Worm (Caenorhabditis elegans) whole organism, L2 larva: ENCODE results near the gene sel-12.
A peak's percentile ranks its signal among the peaks of the same experiment; 100 is the strongest.

Experiments
- C34F6.9 ChIP-seq: fragments of 150-350 bp; optimal IDR thresholded peaks from 2 replicates; lab custom pipeline; 2014; ENCODE audit warnings: missing biosample characterization, missing genetic modification characterization
- F13H6.1 ChIP-seq: sonication (generic microtip); optimal IDR thresholded peaks from 2 replicates; lab custom pipeline; 2016; ENCODE audit warnings: missing genetic modification characterization, missing compliant biosample characterization
- R02D3.7 ChIP-seq: fragments of 150-350 bp; optimal IDR thresholded peaks from 2 replicates; lab custom pipeline; 2014; ENCODE audit warnings: missing biosample characterization, missing genetic modification characterization
- Y55F3AM.14 ChIP-seq: fragments of 200-800 bp; sonication (Bioruptor generic); optimal IDR thresholded peaks from 2 replicates; lab custom pipeline; 2018; ENCODE audit warnings: mild to moderate bottlenecking, missing genetic modification characterization, missing compliant biosample characterization
- ZK546.5 ChIP-seq: sonication (generic microtip); optimal IDR thresholded peaks from 2 replicates; lab custom pipeline; 2017; ENCODE audit warnings: missing biosample characterization, missing genetic modification characterization
- alr-1 ChIP-seq: fragments of 150-350 bp; optimal IDR thresholded peaks from 2 replicates; lab custom pipeline; 2014; ENCODE audit warnings: missing biosample characterization, missing genetic modification characterization
- aly-2 ChIP-seq: fragments of 150-350 bp; optimal IDR thresholded peaks from 2 replicates; lab custom pipeline; 2014; ENCODE audit warnings: missing biosample characterization, missing genetic modification characterization
- ama-1 ChIP-seq: fragments of 150-350 bp; optimal IDR thresholded peaks from 2 replicates; lab custom pipeline; 2018; ENCODE audit warnings: inconsistent platforms
- blmp-1 ChIP-seq: sonication (generic microtip); optimal IDR thresholded peaks from 2 replicates; lab custom pipeline; 2017; ENCODE audit warnings: missing genetic modification characterization, mild to moderate bottlenecking, missing compliant biosample characterization, antibody characterized with exemption, moderate library complexity; ENCODE audit not compliant: insufficient read depth
- ceh-16 ChIP-seq: fragments of 150-350 bp; optimal IDR thresholded peaks from 2 replicates; lab custom pipeline; 2014; ENCODE audit warnings: missing biosample characterization, missing genetic modification characterization
- ceh-82 ChIP-seq: fragments of 150-350 bp; optimal IDR thresholded peaks from 2 replicates; lab custom pipeline; 2014; ENCODE audit warnings: missing biosample characterization, missing genetic modification characterization
- crh-2 ChIP-seq: sonication (generic microtip); optimal IDR thresholded peaks from 2 replicates; lab custom pipeline; 2017; ENCODE audit warnings: missing biosample characterization, missing genetic modification characterization
- dmd-4 ChIP-seq: sonication (generic microtip); optimal IDR thresholded peaks from 2 replicates; lab custom pipeline; 2017; ENCODE audit warnings: missing biosample characterization, missing genetic modification characterization
- egl-27 ChIP-seq: sonication (generic microtip); optimal IDR thresholded peaks from 3 replicates; lab custom pipeline; 2017; ENCODE audit warnings: missing biosample characterization, missing genetic modification reagents, missing genetic modification characterization
- elt-1 ChIP-seq: fragments of 150-350 bp; optimal IDR thresholded peaks from 2 replicates; lab custom pipeline; 2014; ENCODE audit warnings: missing biosample characterization, missing genetic modification characterization
- elt-3 ChIP-seq: sonication (generic microtip); optimal IDR thresholded peaks from 2 replicates; lab custom pipeline; 2017; ENCODE audit warnings: missing biosample characterization, missing genetic modification characterization
- fos-1 ChIP-seq: fragments of 150-350 bp; optimal IDR thresholded peaks from 2 replicates; lab custom pipeline; 2014; ENCODE audit warnings: missing biosample characterization, missing genetic modification characterization
- gmeb-1 ChIP-seq: fragments of 150-350 bp; optimal IDR thresholded peaks from 2 replicates; lab custom pipeline; 2014; ENCODE audit warnings: missing biosample characterization, missing genetic modification characterization
- lin-13 ChIP-seq: fragments of 150-350 bp; optimal IDR thresholded peaks from 2 replicates; lab custom pipeline; 2014; ENCODE audit warnings: missing biosample characterization, missing genetic modification reagents, missing genetic modification characterization
- lin-39 ChIP-seq: fragments of 150-350 bp; optimal IDR thresholded peaks from 2 replicates; lab custom pipeline; 2014; ENCODE audit warnings: missing biosample characterization, missing genetic modification reagents, missing genetic modification characterization
- lsy-2 ChIP-seq, 2 experiments: fragments of 150-350 bp in 1 of 2; sonication (generic microtip) in 1 of 2; optimal IDR thresholded peaks; 2 replicates each; lab custom pipeline; 2014 to 2017; ENCODE audit warnings: missing biosample characterization in 2 of 2, missing genetic modification characterization in 2 of 2
- mab-5 ChIP-seq: fragments of 150-350 bp; optimal IDR thresholded peaks from 2 replicates; lab custom pipeline; 2014; ENCODE audit warnings: missing biosample characterization, missing genetic modification characterization
- mbf-1 ChIP-seq: sonication (generic microtip); optimal IDR thresholded peaks from 2 replicates; lab custom pipeline; 2017; ENCODE audit warnings: missing biosample characterization, missing genetic modification characterization
- mdl-1 ChIP-seq, 2 experiments: fragments of 150-350 bp in 1 of 2; sonication (generic microtip) in 1 of 2; optimal IDR thresholded peaks; 2 replicates each; lab custom pipeline; 2017; ENCODE audit warnings: missing biosample characterization in 2 of 2, missing genetic modification characterization in 2 of 2
- nhr-10 ChIP-seq: sonication (generic microtip); optimal IDR thresholded peaks from 2 replicates; lab custom pipeline; 2017; ENCODE audit warnings: missing biosample characterization, missing genetic modification characterization
- nhr-11 ChIP-seq: fragments of 150-350 bp; optimal IDR thresholded peaks from 2 replicates; lab custom pipeline; 2014; ENCODE audit warnings: missing biosample characterization, missing genetic modification characterization
- nhr-12 ChIP-seq: fragments of 150-350 bp; optimal IDR thresholded peaks from 2 replicates; lab custom pipeline; 2014; ENCODE audit warnings: missing biosample characterization, missing genetic modification characterization
- nhr-129 ChIP-seq: fragments of 150-350 bp; optimal IDR thresholded peaks from 2 replicates; lab custom pipeline; 2014; ENCODE audit warnings: missing biosample characterization, missing genetic modification characterization
- nhr-21 ChIP-seq: fragments of 150-350 bp; optimal IDR thresholded peaks from 2 replicates; lab custom pipeline; 2014; ENCODE audit warnings: missing biosample characterization, missing genetic modification characterization
- nhr-23 ChIP-seq: fragments of 150-350 bp; optimal IDR thresholded peaks from 2 replicates; lab custom pipeline; 2014; ENCODE audit warnings: missing biosample characterization, missing genetic modification reagents, missing genetic modification characterization
- nhr-237 ChIP-seq: fragments of 150-350 bp; optimal IDR thresholded peaks from 2 replicates; lab custom pipeline; 2014; ENCODE audit warnings: missing biosample characterization, missing genetic modification characterization
- nhr-25 ChIP-seq: fragments of 150-350 bp; sonication (generic microtip); optimal IDR thresholded peaks from 3 replicates; lab custom pipeline; 2014; ENCODE audit warnings: missing biosample characterization, missing genetic modification characterization
- nhr-6 ChIP-seq: fragments of 150-350 bp; optimal IDR thresholded peaks from 2 replicates; lab custom pipeline; 2014; ENCODE audit warnings: missing biosample characterization, missing genetic modification characterization
- nhr-77 ChIP-seq: fragments of 150-350 bp; optimal IDR thresholded peaks from 2 replicates; lab custom pipeline; 2014; ENCODE audit warnings: missing biosample characterization, missing genetic modification characterization
- peb-1 ChIP-seq: fragments of 150-350 bp; optimal IDR thresholded peaks from 2 replicates; lab custom pipeline; 2014; ENCODE audit warnings: missing biosample characterization, missing genetic modification characterization
- skn-1 ChIP-seq: sonication (generic microtip); optimal IDR thresholded peaks from 2 replicates; lab custom pipeline; 2017; ENCODE audit warnings: missing biosample characterization, missing genetic modification characterization
- sma-3 ChIP-seq: sonication (generic microtip); optimal IDR thresholded peaks from 2 replicates; lab custom pipeline; 2016; ENCODE audit warnings: missing genetic modification reagents, missing genetic modification characterization, missing compliant biosample characterization
- sma-9 ChIP-seq, 2 experiments: fragments of 150-350 bp in 1 of 2; sonication (generic microtip) in 1 of 2; optimal IDR thresholded peaks; 2 replicates each; lab custom pipeline; 2014 to 2016; ENCODE audit warnings: missing genetic modification characterization in 2 of 2, mild to moderate bottlenecking in 1 of 2, missing biosample characterization in 1 of 2, missing compliant biosample characterization in 1 of 2, missing genetic modification reagents in 1 of 2, moderate library complexity in 1 of 2
- snpc-4 ChIP-seq: fragments of 150-350 bp; optimal IDR thresholded peaks from 2 replicates; lab custom pipeline; 2014; ENCODE audit warnings: missing biosample characterization, missing genetic modification characterization
- unc-39 ChIP-seq: fragments of 150-350 bp; optimal IDR thresholded peaks from 2 replicates; lab custom pipeline; 2014; ENCODE audit warnings: missing biosample characterization, missing genetic modification characterization
- unc-55 ChIP-seq: fragments of 150-350 bp; sonication (generic microtip); optimal IDR thresholded peaks from 3 replicates; lab custom pipeline; 2014; ENCODE audit warnings: missing biosample characterization, missing genetic modification reagents, missing genetic modification characterization
- unc-62 ChIP-seq: fragments of 150-350 bp; optimal IDR thresholded peaks from 2 replicates; lab custom pipeline; 2014; ENCODE audit warnings: missing biosample characterization, missing genetic modification reagents, missing genetic modification characterization
- zag-1 ChIP-seq: fragments of 150-350 bp; optimal IDR thresholded peaks from 2 replicates; lab custom pipeline; 2014; ENCODE audit warnings: missing biosample characterization, missing genetic modification characterization
- ztf-1 ChIP-seq: fragments of 200-800 bp; sonication (Bioruptor generic); conservative IDR thresholded peaks from 2 replicates; pipeline ENCODE4 v1.3.6; 2022; ENCODE audit warnings: missing genetic modification characterization, missing compliant biosample characterization
- ztf-4 ChIP-seq: fragments of 150-350 bp; optimal IDR thresholded peaks from 2 replicates; lab custom pipeline; 2014; ENCODE audit warnings: missing biosample characterization, missing genetic modification characterization

sel-12 gene

DNA sequence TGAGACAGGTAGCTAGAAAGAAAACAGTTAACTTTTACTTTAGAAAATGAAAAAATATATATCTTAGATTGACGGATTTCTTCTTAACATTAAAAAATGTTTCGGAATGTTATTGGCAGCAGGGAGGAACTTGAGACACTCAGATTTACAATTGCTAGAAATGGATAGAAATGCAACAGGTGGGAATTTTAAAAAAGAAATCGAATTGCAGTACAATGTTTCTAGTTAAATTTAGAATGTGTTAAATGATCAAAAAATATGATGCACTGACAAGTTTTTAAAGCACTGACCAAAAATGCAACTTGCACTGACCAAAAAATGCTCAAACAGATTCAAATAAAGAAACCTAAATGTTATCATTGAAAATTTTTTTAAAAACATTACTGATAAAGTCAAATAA, 10.5 kb downstream of the sel-12 start:
- TF ChIP-seq egl-27 (tag; lab: Kevin White, UChicago) (no peak), nhr-10 (tag; lab: Kevin White, UChicago) (no peak), fos-1 (no peak)
- TF ChIP-seq, all 48 proteins: peak for 0

DNA sequence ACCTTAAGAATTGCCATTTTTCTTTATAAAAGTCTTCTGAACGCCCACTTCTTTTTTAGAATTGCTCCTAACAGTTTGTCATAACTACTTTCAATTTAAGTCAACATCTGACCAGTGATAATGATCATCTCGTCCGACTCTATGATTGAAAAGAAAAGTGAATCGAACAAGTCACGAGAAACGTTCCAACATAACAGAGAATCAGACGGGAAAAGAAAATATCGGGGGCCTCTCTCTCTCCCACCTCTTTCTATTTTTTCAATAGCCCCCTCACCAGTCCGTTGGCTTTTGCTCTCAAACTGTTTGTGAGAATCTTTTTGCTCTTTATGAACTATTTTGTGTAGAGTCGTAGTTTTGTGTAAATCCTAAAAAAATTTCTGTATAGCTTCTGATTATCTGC, 12.0 kb downstream of the sel-12 start:
- TF ChIP-seq blmp-1 (tag; lab: Kevin White, UChicago) (peak; percentile 51), R02D3.7 (tag; lab: Kevin White, UChicago) (no peak), unc-39 (no peak), lin-13 (GFP tag; lab: Kevin White, UChicago) (no peak), nhr-25 (tag; lab: Kevin White, UChicago) (no peak), nhr-23 (tag; lab: Kevin White, UChicago) (no peak), sma-9 (GFP tag; optimal IDR thresholded peaks at IDR 0.05; lab: Kevin White, UChicago) (peak; percentile 8), sma-9 (tag; optimal IDR thresholded peaks at IDR 0.05; lab: Kevin White, UChicago) (no peak), fos-1 (no peak), nhr-129 (peak; percentile 7), nhr-11 (tag; lab: Kevin White, UChicago) (no peak), dmd-4 (tag; lab: Kevin White, UChicago) (no peak), zag-1 (no peak), alr-1 (tag; lab: Kevin White, UChicago) (no peak), unc-55 (GFP tag; lab: Kevin White, UChicago) (no peak), C34F6.9 (tag; lab: Kevin White, UChicago) (no peak), egl-27 (tag; lab: Kevin White, UChicago) (no peak), lsy-2 (tag; optimal IDR thresholded peaks at IDR 0.05; lab: Kevin White, UChicago) (no peak), ztf-4 (no peak), F13H6.1 (tag; lab: Kevin White, UChicago) (no peak), elt-3 (tag; lab: Kevin White, UChicago) (no peak), ztf-1 (no peak), peb-1 (tag; lab: Kevin White, UChicago) (no peak), skn-1 (tag; lab: Kevin White, UChicago) (no peak), elt-1 (tag; lab: Kevin White, UChicago) (no peak)

DNA sequence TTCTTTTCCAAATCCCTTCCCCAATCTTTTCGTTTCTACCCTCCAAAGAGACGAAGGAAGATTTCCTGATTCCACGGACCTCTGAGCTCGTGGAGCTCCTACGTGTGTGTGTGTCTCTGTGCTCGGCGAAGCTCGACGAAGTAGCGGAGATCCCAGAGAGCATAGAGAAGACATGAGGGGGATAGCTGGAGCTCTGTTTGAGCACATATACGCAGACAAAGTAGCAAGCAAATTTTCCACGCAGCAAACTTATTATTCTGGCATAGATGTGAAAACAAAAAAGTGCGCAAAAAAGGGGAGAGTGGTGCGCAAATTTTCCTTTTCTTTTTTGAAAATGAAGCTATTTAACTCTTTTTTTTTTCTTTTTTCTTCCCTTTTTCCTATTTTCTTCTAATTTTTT, 17.2 kb downstream of the sel-12 start:
- no peak for TF ChIP-seq nhr-25 (tag; lab: Kevin White, UChicago)
- peak in 1 of 2 experiments; percentile 57 for TF ChIP-seq mdl-1 (tag; optimal IDR thresholded peaks at IDR 0.05; lab: Kevin White, UChicago)
- no peak for TF ChIP-seq mab-5
- no peak for TF ChIP-seq ceh-82 (tag; lab: Kevin White, UChicago)
- no peak for TF ChIP-seq dmd-4 (tag; lab: Kevin White, UChicago)
- TF ChIP-seq aly-2 (tag; lab: Kevin White, UChicago), result no peak
- no peak for TF ChIP-seq ceh-16 (tag; lab: Kevin White, UChicago)
- TF ChIP-seq skn-1 (tag; lab: Kevin White, UChicago), result no peak
- TF ChIP-seq zag-1, result peak; percentile 52
- TF ChIP-seq F13H6.1 (tag; lab: Kevin White, UChicago), result no peak
- no peak for TF ChIP-seq alr-1 (tag; lab: Kevin White, UChicago)
- TF ChIP-seq lin-13 (GFP tag; lab: Kevin White, UChicago), result no peak
- TF ChIP-seq crh-2, result peak; percentile 51
- TF ChIP-seq lsy-2 (tag; optimal IDR thresholded peaks at IDR 0.05; lab: Kevin White, UChicago), result peak in 1 of 2 experiments; percentile 40
- TF ChIP-seq blmp-1 (tag; lab: Kevin White, UChicago), result no peak
- no peak for TF ChIP-seq gmeb-1 (tag; lab: Kevin White, UChicago)
- no peak for TF ChIP-seq ama-1 (lab: Kevin White, UChicago)
- no peak for TF ChIP-seq sma-3 (GFP tag; lab: Kevin White, UChicago)
- no peak for TF ChIP-seq Y55F3AM.14 (GFP tag; lab: Kevin White, UChicago)
- no peak for TF ChIP-seq mbf-1 (tag; lab: Kevin White, UChicago)
- no peak for TF ChIP-seq nhr-12 (tag; lab: Kevin White, UChicago)
- no peak for TF ChIP-seq peb-1 (tag; lab: Kevin White, UChicago)
- TF ChIP-seq nhr-237, result no peak
- TF ChIP-seq ztf-1, result no peak
- no peak for TF ChIP-seq nhr-77
- TF ChIP-seq R02D3.7 (tag; lab: Kevin White, UChicago), result no peak
- peak; percentile 54 for TF ChIP-seq nhr-129
- no peak for TF ChIP-seq unc-39
- no peak for TF ChIP-seq egl-27 (tag; lab: Kevin White, UChicago)
- TF ChIP-seq unc-55 (GFP tag; lab: Kevin White, UChicago), result peak; percentile 72
- no peak for TF ChIP-seq ztf-4
- TF ChIP-seq sma-9 (GFP tag; optimal IDR thresholded peaks at IDR 0.05; lab: Kevin White, UChicago), result no peak
- TF ChIP-seq sma-9 (tag; optimal IDR thresholded peaks at IDR 0.05; lab: Kevin White, UChicago), result no peak
- no peak for TF ChIP-seq nhr-21
- no peak for TF ChIP-seq unc-62 (GFP tag; lab: Kevin White, UChicago)
- no peak for TF ChIP-seq nhr-6
- TF ChIP-seq ZK546.5, result no peak
- no peak for TF ChIP-seq nhr-23 (tag; lab: Kevin White, UChicago)
- no peak for TF ChIP-seq elt-3 (tag; lab: Kevin White, UChicago)
- TF ChIP-seq fos-1, result no peak
- TF ChIP-seq C34F6.9 (tag; lab: Kevin White, UChicago), result peak; percentile 43
- no peak for TF ChIP-seq lin-39 (tag; lab: Kevin White, UChicago)
- TF ChIP-seq snpc-4 (tag; lab: Kevin White, UChicago), result no peak
- TF ChIP-seq elt-1 (tag; lab: Kevin White, UChicago), result no peak
